Fruit fly (Drosophila melanogaster) whole organism, wandering third instar larva: ENCODE measurements around the gene Ugt36F1.

Experiments
- Abd-B ChIP-seq: fragments of >200 bp; optimal IDR thresholded peaks from 2 replicates; lab custom pipeline; 2017; ENCODE audit warnings: missing biosample characterization, missing genetic modification characterization
- CG32264 ChIP-seq: fragments of 200-800 bp; sonication (Bioruptor generic); optimal IDR thresholded peaks from 2 replicates; lab custom pipeline; 2016; ENCODE audit warnings: missing biosample characterization, missing genetic modification characterization
- CG9705 ChIP-seq: fragments of 200-800 bp; sonication (Bioruptor generic); optimal IDR thresholded peaks from 2 replicates; lab custom pipeline; 2018; ENCODE audit warnings: missing biosample characterization, mild to moderate bottlenecking, missing genetic modification characterization
- Dfd ChIP-seq: fragments of >200 bp; optimal IDR thresholded peaks from 2 replicates; lab custom pipeline; 2017; ENCODE audit warnings: missing biosample characterization, missing genetic modification characterization
- Dif ChIP-seq: fragments of 200-275, 200-300 bp; sonication (Bioruptor generic); optimal IDR thresholded peaks from 2 replicates; lab custom pipeline; 2018; ENCODE audit warnings: missing biosample characterization, missing genetic modification characterization; ENCODE audit not compliant: partially characterized antibody
- HLH106 ChIP-seq: fragments of 200-800 bp; optimal IDR thresholded peaks from 3 replicates; lab custom pipeline; 2019; ENCODE audit warnings: missing biosample characterization, mild to moderate bottlenecking, missing genetic modification characterization, moderate library complexity
- Hnf4 ChIP-seq: fragments of 200-800 bp; sonication (Bioruptor generic); optimal IDR thresholded peaks from 2 replicates; lab custom pipeline; 2016; ENCODE audit warnings: missing biosample characterization, mild to moderate bottlenecking, missing genetic modification characterization
- Hr78 ChIP-seq: fragments of >200 bp; optimal IDR thresholded peaks from 2 replicates; lab custom pipeline; 2017; ENCODE audit warnings: missing biosample characterization, missing genetic modification characterization
- Hr83 ChIP-seq: fragments of 200-300 bp; sonication (Bioruptor generic); optimal IDR thresholded peaks from 2 replicates; lab custom pipeline; 2016; ENCODE audit warnings: missing biosample characterization, mild to moderate bottlenecking, missing genetic modification characterization, moderate library complexity; ENCODE audit not compliant: poor library complexity, severe bottlenecking
- Jra ChIP-seq: sonication (Bioruptor generic); optimal IDR thresholded peaks from 2 replicates; lab custom pipeline; 2016; ENCODE audit warnings: missing biosample characterization, missing genetic modification characterization
- Myc ChIP-seq: fragments of >200 bp; optimal IDR thresholded peaks from 2 replicates; lab custom pipeline; 2017
- N ChIP-seq: fragments of >200 bp; optimal IDR thresholded peaks from 2 replicates; lab custom pipeline; 2018; ENCODE audit warnings: missing biosample characterization, missing external identifiers, missing genetic modification characterization
- OdsH ChIP-seq: fragments of 200-800 bp; sonication (Bioruptor generic); optimal IDR thresholded peaks from 2 replicates; lab custom pipeline; 2016; ENCODE audit warnings: missing biosample characterization, mild to moderate bottlenecking, missing genetic modification characterization
- Rel ChIP-seq, 2 experiments: fragments of 200-800 bp; sonication (Bioruptor generic) in 1 of 2; optimal IDR thresholded peaks; 2 replicates in 1 of 2; 3 replicates in 1 of 2; lab custom pipeline; 2016 to 2019; ENCODE audit warnings: mild to moderate bottlenecking in 2 of 2, missing biosample characterization in 2 of 2, missing genetic modification characterization in 2 of 2, moderate library complexity in 1 of 2
- Sp1 ChIP-seq: fragments of 200-800 bp; sonication (Bioruptor generic); optimal IDR thresholded peaks from 3 replicates; lab custom pipeline; 2019; ENCODE audit warnings: missing biosample characterization, mild to moderate bottlenecking, missing genetic modification characterization, moderate library complexity
- Vsx2 ChIP-seq: fragments of 200-300, 225-300 bp; sonication (Bioruptor generic); optimal IDR thresholded peaks from 2 replicates; lab custom pipeline; 2018; ENCODE audit warnings: missing biosample characterization, missing genetic modification characterization; ENCODE audit not compliant: partially characterized antibody
- br ChIP-seq: fragments of 200-800 bp; sonication (Bioruptor generic); optimal IDR thresholded peaks from 2 replicates; lab custom pipeline; 2016; ENCODE audit warnings: missing biosample characterization, missing genetic modification characterization
- brk ChIP-seq: fragments of 200-800 bp; sonication (Bioruptor generic); optimal IDR thresholded peaks from 2 replicates; lab custom pipeline; 2016; ENCODE audit warnings: missing biosample characterization, mild to moderate bottlenecking, missing genetic modification characterization
- dmrt93B ChIP-seq: fragments of 200-800 bp; sonication (Bioruptor generic); optimal IDR thresholded peaks from 2 replicates; lab custom pipeline; 2018; ENCODE audit warnings: missing biosample characterization, mild to moderate bottlenecking, missing genetic modification characterization
- ey ChIP-seq: fragments of 200-800 bp; sonication (Bioruptor generic); optimal IDR thresholded peaks from 2 replicates; lab custom pipeline; 2016; ENCODE audit warnings: missing biosample characterization, missing genetic modification characterization
- foxo ChIP-seq, 2 experiments: fragments of 200-800 bp; sonication (Bioruptor generic); optimal IDR thresholded peaks; 2 replicates in 1 of 2; 3 replicates in 1 of 2; lab custom pipeline; 2016 to 2017; ENCODE audit warnings: missing biosample characterization in 2 of 2, missing genetic modification characterization in 2 of 2
- h ChIP-seq: fragments of 200-800 bp; sonication (Bioruptor generic); optimal IDR thresholded peaks from 3 replicates; lab custom pipeline; 2016; ENCODE audit warnings: missing biosample characterization, mild to moderate bottlenecking, missing genetic modification characterization
- jim ChIP-seq: fragments of 175-275, 200-325 bp; sonication (Bioruptor generic); optimal IDR thresholded peaks from 2 replicates; lab custom pipeline; 2016; ENCODE audit warnings: missing biosample characterization, mild to moderate bottlenecking, missing genetic modification characterization
- lola ChIP-seq: fragments of >200 bp; optimal IDR thresholded peaks from 2 replicates; lab custom pipeline; 2017; ENCODE audit warnings: missing biosample characterization, missing genetic modification characterization
- pan ChIP-seq: fragments of >200 bp; optimal IDR thresholded peaks from 2 replicates; lab custom pipeline; 2017
- psq ChIP-seq: fragments of 200-800 bp; sonication (Bioruptor generic); optimal IDR thresholded peaks from 3 replicates; lab custom pipeline; 2017; ENCODE audit warnings: missing biosample characterization, mild to moderate bottlenecking, missing genetic modification characterization, moderate library complexity
- rgr ChIP-seq: fragments of 200-800 bp; sonication (Bioruptor generic); optimal IDR thresholded peaks from 3 replicates; lab custom pipeline; 2016; ENCODE audit warnings: missing biosample characterization, mild to moderate bottlenecking, missing genetic modification characterization
- sage ChIP-seq: fragments of 200-800 bp; sonication (Bioruptor generic); optimal IDR thresholded peaks from 2 replicates; lab custom pipeline; 2016; ENCODE audit warnings: missing biosample characterization, mild to moderate bottlenecking, missing genetic modification characterization
- sv ChIP-seq: fragments of 200-800 bp; sonication (Bioruptor generic); optimal IDR thresholded peaks from 3 replicates; lab custom pipeline; 2016; ENCODE audit warnings: missing biosample characterization, missing genetic modification characterization
- tai ChIP-seq: sonication (Bioruptor generic); optimal IDR thresholded peaks from 2 replicates; lab custom pipeline; 2016; ENCODE audit warnings: missing biosample characterization, missing genetic modification characterization

Ugt36F1 gene

DNA sequence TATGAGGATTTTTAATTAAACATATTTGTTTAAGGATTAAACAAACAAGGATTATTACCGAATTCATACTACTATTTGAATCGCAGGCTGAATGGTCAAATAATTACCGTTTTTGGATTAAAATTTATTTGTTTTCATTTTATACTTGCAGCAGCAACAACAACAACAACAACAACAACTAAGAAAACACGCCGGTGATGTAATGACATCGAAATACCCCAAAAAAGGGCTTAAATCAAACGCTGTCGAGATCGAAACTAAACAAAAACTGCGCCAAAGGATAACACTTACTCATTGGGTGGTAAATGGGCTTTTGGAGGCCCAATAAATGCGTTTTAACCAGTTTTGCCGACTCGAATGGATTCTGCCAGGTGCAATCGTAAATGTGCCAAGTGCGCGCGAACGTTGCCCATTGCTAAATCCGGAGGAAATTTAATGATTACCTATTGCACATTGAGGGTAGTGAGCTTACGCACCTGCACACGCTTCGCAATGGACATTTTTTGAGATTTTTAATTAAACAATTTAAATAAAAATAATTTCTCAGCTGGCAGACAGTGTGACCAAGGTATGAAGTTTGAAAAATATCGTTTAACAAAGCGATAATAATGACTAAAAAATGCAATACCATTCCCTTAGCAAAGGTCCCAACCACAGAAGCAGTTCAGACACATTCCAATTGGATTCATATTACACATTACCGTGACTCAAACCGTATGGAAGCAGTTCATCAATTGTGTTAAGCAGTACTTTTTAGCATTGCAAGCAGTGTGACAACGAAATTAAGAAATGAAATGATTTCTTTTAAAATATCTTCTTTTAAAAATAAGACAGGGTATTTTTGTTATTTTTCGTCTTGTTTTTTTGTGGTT lies 39.8 kb downstream of the Ugt36F1 start, which contains the start of the genes CG10602 and mRpL13:
TSS of gene CG10602 (minus strand) at position 588 of the 872 bp plus-strand sequence.
TSS of gene mRpL13 (minus strand) at position 588 of the 872 bp plus-strand sequence.
- TF ChIP-seq N (GFP tag; lab: Kevin White, UChicago) (peak; percentile 68), Dif (GFP tag; lab: Kevin White, UChicago) (peak; percentile 43), foxo (GFP tag; optimal IDR thresholded peaks at IDR 0.05; lab: Kevin White, UChicago) (no peak), Myc (lab: Kevin White, UChicago) (peak; percentile 52), h (GFP tag; lab: Kevin White, UChicago) (no peak), Hr78 (GFP tag; lab: Kevin White, UChicago) (peak; percentile 8), br (GFP tag; lab: Kevin White, UChicago) (no peak), rgr (GFP tag; lab: Kevin White, UChicago) (no peak), sage (GFP tag; lab: Kevin White, UChicago) (no peak), jim (GFP tag; lab: Kevin White, UChicago) (no peak), Hnf4 (GFP tag; lab: Kevin White, UChicago) (peak; percentile 33), sv (GFP tag; lab: Kevin White, UChicago) (no peak), dmrt93B (GFP tag; lab: Kevin White, UChicago) (no peak), psq (no peak), Abd-B (GFP tag; lab: Kevin White, UChicago) (no peak), pan (lab: Kevin White, UChicago) (no peak), ey (GFP tag; lab: Kevin White, UChicago) (no peak), Vsx2 (GFP tag; lab: Kevin White, UChicago) (no peak)

DNA sequence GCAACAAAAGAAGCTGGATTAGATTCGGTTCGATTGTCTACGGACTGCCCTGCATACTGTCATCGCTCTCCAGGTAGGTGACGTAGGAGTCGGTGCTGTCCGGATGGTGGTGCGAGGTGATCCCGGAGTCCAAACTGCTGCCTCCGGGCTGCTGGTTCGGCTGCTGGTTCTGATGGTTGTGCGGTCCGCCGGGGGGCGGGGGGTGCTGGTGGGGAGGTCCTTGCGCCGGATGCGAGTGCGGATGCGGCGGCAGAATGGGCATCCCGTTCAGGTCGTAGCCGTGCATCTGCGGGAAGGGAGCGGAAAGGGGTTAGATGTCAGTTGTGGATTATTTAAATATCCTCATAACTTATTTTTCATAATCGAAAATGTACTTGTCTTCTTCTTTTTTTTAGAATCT lies 41.8 kb downstream of the Ugt36F1 start:
- TF ChIP-seq Dfd (GFP tag; lab: Kevin White, UChicago) (peak; percentile 98), Abd-B (GFP tag; lab: Kevin White, UChicago) (no peak)
- TF ChIP-seq, all 38 proteins: peak for 1

DNA sequence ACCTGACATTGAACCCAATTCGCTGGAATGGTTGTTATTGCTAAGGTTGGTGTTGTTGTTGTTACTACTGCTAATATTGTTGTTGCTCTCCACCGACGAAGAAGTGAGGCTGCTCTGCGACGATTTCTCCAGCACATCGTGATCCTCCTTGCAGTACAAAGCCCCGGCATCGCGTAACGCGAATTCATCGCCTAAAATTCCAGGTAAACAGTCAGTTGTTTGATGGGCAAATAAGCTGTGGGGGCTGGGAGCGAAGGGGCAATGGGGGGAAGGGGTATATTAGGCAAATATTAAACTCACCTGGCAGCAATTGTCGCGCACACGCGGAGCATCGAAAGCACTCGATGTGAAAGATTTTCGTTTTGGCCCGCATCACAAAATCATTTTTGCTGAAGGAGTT lies 44.9 kb downstream of the Ugt36F1 start:
- peak; percentile 16 for TF ChIP-seq HLH106 (tag; lab: Kevin White, UChicago)
- peak in 1 of 2 experiments; percentile 40 for TF ChIP-seq foxo (GFP tag; optimal IDR thresholded peaks at IDR 0.05; lab: Kevin White, UChicago)
- TF ChIP-seq rgr (GFP tag; lab: Kevin White, UChicago), result peak; percentile 55
- TF ChIP-seq Rel (GFP tag; optimal IDR thresholded peaks at IDR 0.05; lab: Kevin White, UChicago), result no peak
- no peak for TF ChIP-seq Rel (tag; optimal IDR thresholded peaks at IDR 0.05; lab: Kevin White, UChicago)
- TF ChIP-seq Sp1, result no peak
- peak; percentile 21 for TF ChIP-seq CG9705 (GFP tag; lab: Kevin White, UChicago)
- TF ChIP-seq dmrt93B (GFP tag; lab: Kevin White, UChicago), result peak; percentile 43
- TF ChIP-seq lola (GFP tag; lab: Kevin White, UChicago), result no peak
- peak; percentile 78 for TF ChIP-seq Hr83
- peak; percentile 40 for TF ChIP-seq OdsH (GFP tag; lab: Kevin White, UChicago)
- TF ChIP-seq h (GFP tag; lab: Kevin White, UChicago), result peak; percentile 40
- TF ChIP-seq psq, result peak; percentile 4
- TF ChIP-seq, all 38 proteins: peak for 9

DNA sequence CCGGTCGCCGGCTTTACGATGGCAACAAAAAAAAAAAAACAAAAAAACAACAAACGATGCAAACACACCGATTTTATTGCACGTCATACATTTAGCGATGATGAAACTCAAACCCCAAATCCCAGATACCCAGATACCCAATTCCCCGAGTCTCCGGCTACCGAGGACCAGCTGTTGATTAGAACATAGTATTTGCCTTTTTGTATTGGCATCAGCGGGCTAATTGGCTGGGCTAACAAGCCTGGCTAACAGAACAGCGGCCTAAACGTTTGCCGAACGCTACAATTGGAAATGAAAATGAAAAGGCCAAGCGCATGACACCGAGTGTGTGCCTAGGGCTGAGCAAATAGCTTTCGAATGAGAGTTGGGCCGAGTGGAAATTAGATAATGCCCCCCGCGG lies 45.8 kb downstream of the Ugt36F1 start:
- no peak for TF ChIP-seq tai (GFP tag; lab: Kevin White, UChicago)
- no peak for TF ChIP-seq Jra

DNA sequence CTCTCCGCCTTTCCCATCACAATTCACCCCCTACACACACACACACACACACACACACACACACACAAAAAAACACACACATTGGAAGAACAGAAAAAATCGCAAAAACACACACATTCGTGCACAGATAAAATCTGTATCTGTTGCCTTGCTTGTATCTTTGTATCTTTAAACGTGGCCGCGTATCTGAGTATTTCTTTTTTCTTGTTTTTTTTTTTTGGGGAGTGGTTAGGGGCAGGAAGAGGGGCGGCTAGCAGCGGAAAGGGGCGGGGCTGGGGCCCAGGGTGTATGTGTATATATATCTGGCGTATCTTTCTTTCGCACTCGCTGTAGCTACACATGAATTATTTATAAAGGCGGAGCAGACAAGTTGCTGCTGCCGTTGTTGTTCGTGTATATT lies 47.4 kb downstream of the Ugt36F1 start:
- TF ChIP-seq jim (GFP tag; lab: Kevin White, UChicago) (peak; percentile 81), HLH106 (tag; lab: Kevin White, UChicago) (no peak), Dfd (GFP tag; lab: Kevin White, UChicago) (peak; percentile 53)

DNA sequence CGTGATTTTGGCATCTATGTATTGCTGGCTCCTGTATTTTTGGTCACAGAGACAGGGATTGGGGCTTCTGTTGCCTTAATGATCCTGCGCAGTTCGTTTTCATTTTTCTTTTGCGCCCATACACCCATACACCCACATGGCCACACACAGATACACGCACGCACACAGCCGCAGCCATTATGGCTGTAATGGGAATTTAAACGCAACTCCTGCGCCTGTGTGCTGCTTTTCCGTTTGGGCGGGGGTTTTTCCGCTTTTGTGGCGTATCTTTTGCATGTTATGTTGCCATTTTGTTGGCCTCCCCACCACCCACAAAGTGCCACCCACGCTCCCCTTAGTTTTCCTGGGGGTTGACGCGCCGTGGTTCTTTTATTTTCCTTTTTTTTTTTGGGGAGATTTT lies 48.7 kb downstream of the Ugt36F1 start:
- TF ChIP-seq br (GFP tag; lab: Kevin White, UChicago) (no peak), Jra (no peak), CG9705 (GFP tag; lab: Kevin White, UChicago) (no peak), CG32264 (no peak), Rel (GFP tag; optimal IDR thresholded peaks at IDR 0.05; lab: Kevin White, UChicago) (no peak), Rel (tag; optimal IDR thresholded peaks at IDR 0.05; lab: Kevin White, UChicago) (no peak), Sp1 (no peak), brk (no peak)
